Fruit fly (Drosophila melanogaster) whole organism, wandering third instar larva: ENCODE measurements around the gene Nepl16.

Experiments
- Abd-B ChIP-seq: fragments of >200 bp; optimal IDR thresholded peaks from 2 replicates; lab custom pipeline; 2017; ENCODE audit warnings: missing biosample characterization, missing genetic modification characterization
- CrebA ChIP-seq: fragments of 200-800 bp; sonication (Bioruptor generic); optimal IDR thresholded peaks from 2 replicates; lab custom pipeline; 2016; ENCODE audit warnings: missing biosample characterization, mild to moderate bottlenecking, missing genetic modification characterization, borderline replicate concordance
- Dif ChIP-seq: fragments of 200-275, 200-300 bp; sonication (Bioruptor generic); optimal IDR thresholded peaks from 2 replicates; lab custom pipeline; 2018; ENCODE audit warnings: missing biosample characterization, missing genetic modification characterization; ENCODE audit not compliant: partially characterized antibody
- HLH106 ChIP-seq: fragments of 200-800 bp; optimal IDR thresholded peaks from 3 replicates; lab custom pipeline; 2019; ENCODE audit warnings: missing biosample characterization, mild to moderate bottlenecking, missing genetic modification characterization, moderate library complexity
- Hr78 ChIP-seq: fragments of >200 bp; optimal IDR thresholded peaks from 2 replicates; lab custom pipeline; 2017; ENCODE audit warnings: missing biosample characterization, missing genetic modification characterization
- Myc ChIP-seq: fragments of >200 bp; optimal IDR thresholded peaks from 2 replicates; lab custom pipeline; 2017
- OdsH ChIP-seq: fragments of 200-800 bp; sonication (Bioruptor generic); optimal IDR thresholded peaks from 2 replicates; lab custom pipeline; 2016; ENCODE audit warnings: missing biosample characterization, mild to moderate bottlenecking, missing genetic modification characterization
- foxo ChIP-seq, 2 experiments: fragments of 200-800 bp; sonication (Bioruptor generic); optimal IDR thresholded peaks; 2 replicates in 1 of 2; 3 replicates in 1 of 2; lab custom pipeline; 2016 to 2017; ENCODE audit warnings: missing biosample characterization in 2 of 2, missing genetic modification characterization in 2 of 2
- fru ChIP-seq: fragments of 200-800 bp; sonication (Bioruptor generic); optimal IDR thresholded peaks from 3 replicates; lab custom pipeline; 2016; ENCODE audit warnings: missing biosample characterization, mild to moderate bottlenecking, missing genetic modification characterization
- jim ChIP-seq: fragments of 175-275, 200-325 bp; sonication (Bioruptor generic); optimal IDR thresholded peaks from 2 replicates; lab custom pipeline; 2016; ENCODE audit warnings: missing biosample characterization, mild to moderate bottlenecking, missing genetic modification characterization
- pan ChIP-seq: fragments of >200 bp; optimal IDR thresholded peaks from 2 replicates; lab custom pipeline; 2017
- psq ChIP-seq: fragments of 200-800 bp; sonication (Bioruptor generic); optimal IDR thresholded peaks from 3 replicates; lab custom pipeline; 2017; ENCODE audit warnings: missing biosample characterization, mild to moderate bottlenecking, missing genetic modification characterization, moderate library complexity
- sage ChIP-seq: fragments of 200-800 bp; sonication (Bioruptor generic); optimal IDR thresholded peaks from 2 replicates; lab custom pipeline; 2016; ENCODE audit warnings: missing biosample characterization, mild to moderate bottlenecking, missing genetic modification characterization
- usp ChIP-seq: fragments of >200 bp; optimal IDR thresholded peaks from 2 replicates; lab custom pipeline; 2017; ENCODE audit warnings: missing biosample characterization, missing genetic modification characterization

DNA sequence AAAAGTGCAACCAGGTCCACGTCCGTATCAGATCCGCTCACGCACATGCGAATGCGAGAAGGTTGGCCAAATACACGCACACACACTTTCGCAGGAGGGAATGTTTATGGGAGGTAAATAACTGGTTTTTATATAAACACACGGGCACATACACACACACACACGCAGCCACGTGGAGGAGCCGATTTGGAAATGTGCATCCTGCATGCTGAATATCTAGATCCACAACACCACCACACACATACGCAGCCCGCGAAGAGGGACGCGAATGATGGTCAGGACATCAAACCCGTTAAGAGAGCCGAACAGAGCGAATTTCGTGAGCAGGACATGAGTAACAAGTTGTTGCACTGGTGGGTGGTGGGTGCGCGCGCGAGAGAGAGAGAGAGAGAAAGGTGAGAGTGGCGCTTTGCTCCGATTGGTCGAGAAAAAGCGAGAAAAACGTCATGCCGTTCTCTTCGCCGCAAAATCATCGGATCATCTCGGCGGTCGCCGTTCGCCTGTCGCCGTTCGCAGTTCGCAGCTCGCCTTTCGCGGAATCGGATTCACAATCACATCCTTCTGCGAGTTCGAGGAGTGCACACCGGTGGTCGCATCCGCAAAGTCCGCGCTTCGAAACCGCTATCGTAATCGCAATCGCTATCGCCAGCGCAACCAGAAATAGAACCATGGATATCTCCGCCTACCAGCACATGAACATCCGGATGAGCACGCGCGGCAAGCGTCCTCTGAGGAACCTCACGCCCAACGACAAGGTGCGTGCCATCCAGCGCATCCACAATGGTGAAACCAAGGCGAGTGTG, 25.4 kb upstream of the Nepl16 start, which contains the start of gene danr:
- no peak for TF ChIP-seq jim
- TF ChIP-seq sage (GFP tag; lab: Kevin White, UChicago): no peak
- no peak for TF ChIP-seq usp (GFP tag; lab: Kevin White, UChicago)
- TF ChIP-seq foxo (GFP tag; optimal IDR thresholded peaks at IDR 0.05; lab: Kevin White, UChicago): no peak
- TF ChIP-seq Myc (lab: Kevin White, UChicago): no peak
- no peak for TF ChIP-seq psq
- peak; percentile 68 for TF ChIP-seq Dif (GFP tag; lab: Kevin White, UChicago)
- no peak for TF ChIP-seq Hr78 (GFP tag; lab: Kevin White, UChicago)
- TF ChIP-seq CrebA: no peak
- TF ChIP-seq pan (lab: Kevin White, UChicago): no peak
- TF ChIP-seq OdsH (GFP tag; lab: Kevin White, UChicago): no peak
- no peak for TF ChIP-seq fru
- no peak for TF ChIP-seq Abd-B (GFP tag; lab: Kevin White, UChicago)
- TF ChIP-seq HLH106: no peak
